Fruit fly (Drosophila melanogaster) whole organism, prepupa: ENCODE results near the gene ac.

ENCODE experiments used
- CG10631 ChIP-seq: fragments of 200-800 bp; sonication (Bioruptor generic); optimal IDR thresholded peaks from 2 replicates; lab custom pipeline; 2016; ENCODE audit warnings: missing biosample characterization, missing genetic modification characterization
- CG10669 ChIP-seq: fragments of 200-800 bp; sonication (Bioruptor generic); optimal IDR thresholded peaks from 3 replicates; lab custom pipeline; 2018; ENCODE audit warnings: missing biosample characterization, mild to moderate bottlenecking, missing genetic modification characterization, moderate library complexity
- CG11294 ChIP-seq: fragments of 200-800 bp; sonication (Bioruptor generic); IDR thresholded peaks from 2 replicates; pipeline ENCODE4 v1.3.6; 2022; ENCODE audit warnings: missing biosample characterization, missing genetic modification characterization
- CG11762 ChIP-seq: fragments of 200-800 bp; sonication (Bioruptor generic); optimal IDR thresholded peaks from 3 replicates; lab custom pipeline; 2016; ENCODE audit warnings: missing biosample characterization, missing genetic modification characterization; ENCODE audit not compliant: insufficient read depth
- CG11902 ChIP-seq: fragments of 200-800 bp; sonication (Bioruptor generic); optimal IDR thresholded peaks from 3 replicates; lab custom pipeline; 2016; ENCODE audit warnings: missing biosample characterization, missing genetic modification characterization
- CG15336 ChIP-seq: fragments of 200-800 bp; sonication (Bioruptor generic); IDR thresholded peaks from 2 replicates; pipeline ENCODE4 v1.3.6; 2022; ENCODE audit warnings: missing biosample characterization, missing genetic modification characterization
- CG1621 ChIP-seq: fragments of 200-800 bp; sonication (Bioruptor generic); optimal IDR thresholded peaks from 3 replicates; lab custom pipeline; 2018; ENCODE audit warnings: missing biosample characterization, mild to moderate bottlenecking, missing genetic modification characterization
- CG3032 ChIP-seq: fragments of 200-800 bp; optimal IDR thresholded peaks from 2 replicates; lab custom pipeline; 2019; ENCODE audit warnings: missing biosample characterization, mild to moderate bottlenecking, missing genetic modification characterization, moderate library complexity
- CG31627 ChIP-seq: fragments of 200-800 bp; sonication (Bioruptor generic); optimal IDR thresholded peaks from 3 replicates; lab custom pipeline; 2016; ENCODE audit warnings: missing biosample characterization, missing genetic modification characterization
- CG32006 ChIP-seq: fragments of 200-800 bp; sonication (Bioruptor generic); optimal IDR thresholded peaks from 3 replicates; lab custom pipeline; 2017; ENCODE audit warnings: missing biosample characterization, mild to moderate bottlenecking, missing genetic modification characterization
- CG34406 ChIP-seq: fragments of 200-800 bp; sonication (Bioruptor generic); optimal IDR thresholded peaks from 3 replicates; lab custom pipeline; 2016; ENCODE audit warnings: missing biosample characterization, missing genetic modification characterization
- CG3919 ChIP-seq: fragments of 200-800 bp; sonication (Bioruptor generic); optimal IDR thresholded peaks from 3 replicates; lab custom pipeline; 2016; ENCODE audit warnings: missing biosample characterization, missing genetic modification characterization
- CG4318 ChIP-seq: fragments of 200-800 bp; sonication (Bioruptor generic); optimal IDR thresholded peaks from 3 replicates; lab custom pipeline; 2017; ENCODE audit warnings: missing biosample characterization, mild to moderate bottlenecking, missing genetic modification characterization
- CG6163 ChIP-seq: fragments of 200-800 bp; sonication (Bioruptor generic); IDR thresholded peaks from 3 replicates; pipeline ENCODE4 v1.3.6; 2022; ENCODE audit warnings: missing biosample characterization, missing genetic modification characterization
- CG6276 ChIP-seq: fragments of 200-800 bp; sonication (Bioruptor generic); optimal IDR thresholded peaks from 2 replicates; lab custom pipeline; 2017; ENCODE audit warnings: missing biosample characterization, mild to moderate bottlenecking, missing genetic modification characterization
- CG6792 ChIP-seq: fragments of 200-800 bp; sonication (Bioruptor generic); optimal IDR thresholded peaks from 3 replicates; lab custom pipeline; 2016; ENCODE audit warnings: missing biosample characterization, missing genetic modification characterization
- CG6808 ChIP-seq: fragments of 200-800 bp; sonication (Bioruptor generic); optimal IDR thresholded peaks from 3 replicates; lab custom pipeline; 2017; ENCODE audit warnings: missing biosample characterization, missing genetic modification characterization, mild to moderate bottlenecking, moderate library complexity, missing genetic modification reagents
- CG6854 ChIP-seq: fragments of 200-800 bp; sonication (Bioruptor generic); optimal IDR thresholded peaks from 2 replicates; lab custom pipeline; 2017; ENCODE audit warnings: missing biosample characterization, mild to moderate bottlenecking, missing genetic modification characterization
- CG7368 ChIP-seq: fragments of 200-800 bp; sonication (Bioruptor generic); optimal IDR thresholded peaks from 3 replicates; lab custom pipeline; 2016; ENCODE audit warnings: missing biosample characterization, missing genetic modification characterization
- CG8119 ChIP-seq: fragments of 200-800 bp; sonication (Bioruptor generic); IDR thresholded peaks from 3 replicates; pipeline ENCODE4 v1.3.6; 2022; ENCODE audit warnings: missing biosample characterization, missing genetic modification characterization
- CG8319 ChIP-seq: fragments of 200-800 bp; sonication (Bioruptor generic); optimal IDR thresholded peaks from 3 replicates; lab custom pipeline; 2016; ENCODE audit warnings: missing biosample characterization, missing genetic modification characterization
- CG8632 ChIP-seq: fragments of 200-800 bp; sonication (Bioruptor generic); optimal IDR thresholded peaks from 3 replicates; lab custom pipeline; 2016; ENCODE audit warnings: missing biosample characterization, missing genetic modification characterization
- CG9139 ChIP-seq: fragments of 200-800 bp; sonication (Bioruptor generic); optimal IDR thresholded peaks from 3 replicates; lab custom pipeline; 2017; ENCODE audit warnings: missing biosample characterization, mild to moderate bottlenecking, missing genetic modification characterization
- Eip75B ChIP-seq: fragments of 200-800 bp; sonication (Bioruptor generic); optimal IDR thresholded peaks from 3 replicates; lab custom pipeline; 2016; ENCODE audit warnings: missing biosample characterization, missing genetic modification characterization
- Eip78C ChIP-seq: fragments of 200-800 bp; sonication (Bioruptor generic); peaks from one replicate; lab custom pipeline; 2016; ENCODE audit warnings: missing biosample characterization, missing genetic modification characterization
- Ets21C ChIP-seq: fragments of 200-800 bp; sonication (Bioruptor generic); optimal IDR thresholded peaks from 3 replicates; lab custom pipeline; 2016; ENCODE audit warnings: missing biosample characterization, missing genetic modification characterization
- Ets96B ChIP-seq: fragments of 200-800 bp; optimal IDR thresholded peaks from 2 replicates; lab custom pipeline; 2019; ENCODE audit warnings: missing biosample characterization, mild to moderate bottlenecking, missing genetic modification characterization, moderate library complexity
- Hr4 ChIP-seq: fragments of 200-800 bp; sonication (Bioruptor generic); optimal IDR thresholded peaks from 3 replicates; lab custom pipeline; 2016; ENCODE audit warnings: missing biosample characterization, missing genetic modification characterization
- Lpt ChIP-seq: fragments of 200-800 bp; sonication (Bioruptor generic); optimal IDR thresholded peaks from 3 replicates; lab custom pipeline; 2016; ENCODE audit warnings: missing biosample characterization, missing genetic modification characterization
- OdsH ChIP-seq: fragments of 200-800 bp; sonication (Bioruptor generic); optimal IDR thresholded peaks from 3 replicates; lab custom pipeline; 2016; ENCODE audit warnings: missing biosample characterization, missing genetic modification characterization
- Smox ChIP-seq: fragments of 200-800 bp; sonication (Bioruptor generic); optimal IDR thresholded peaks from 3 replicates; lab custom pipeline; 2016; ENCODE audit warnings: missing biosample characterization, missing genetic modification characterization
- Sox102F ChIP-seq: fragments of 200-800 bp; sonication (Bioruptor generic); optimal IDR thresholded peaks from 2 replicates; lab custom pipeline; 2016; ENCODE audit warnings: missing biosample characterization, mild to moderate bottlenecking, missing genetic modification characterization
- Sox15 ChIP-seq: fragments of 200-800 bp; sonication (Bioruptor generic); optimal IDR thresholded peaks from 3 replicates; lab custom pipeline; 2016; ENCODE audit warnings: missing biosample characterization, missing genetic modification characterization
- achi ChIP-seq: fragments of 200-800 bp; sonication (Bioruptor generic); optimal IDR thresholded peaks from 3 replicates; lab custom pipeline; 2016; ENCODE audit warnings: missing biosample characterization, missing genetic modification characterization
- acj6 ChIP-seq: fragments of 200-800 bp; sonication (Bioruptor generic); optimal IDR thresholded peaks from 3 replicates; lab custom pipeline; 2016; ENCODE audit warnings: missing biosample characterization, missing genetic modification characterization
- dac ChIP-seq: fragments of 200-800 bp; sonication (Bioruptor generic); optimal IDR thresholded peaks from 2 replicates; lab custom pipeline; 2017; ENCODE audit warnings: missing biosample characterization, mild to moderate bottlenecking, missing genetic modification characterization
- dsx ChIP-seq: fragments of 200-800 bp; optimal IDR thresholded peaks from 3 replicates; lab custom pipeline; 2019; ENCODE audit warnings: missing biosample characterization, mild to moderate bottlenecking, missing genetic modification characterization, moderate library complexity; ENCODE audit not compliant: poor library complexity, severe bottlenecking
- esn ChIP-seq: fragments of 200-800 bp; sonication (Bioruptor generic); optimal IDR thresholded peaks from 2 replicates; lab custom pipeline; 2016; ENCODE audit warnings: missing biosample characterization, mild to moderate bottlenecking, missing genetic modification characterization, moderate library complexity
- fd59A ChIP-seq: fragments of 200-800 bp; sonication (Bioruptor generic); optimal IDR thresholded peaks from 2 replicates; lab custom pipeline; 2017; ENCODE audit warnings: missing biosample characterization, mild to moderate bottlenecking, missing genetic modification characterization, missing genetic modification reagents
- lz ChIP-seq: fragments of 200-800 bp; sonication (Bioruptor generic); optimal IDR thresholded peaks from 3 replicates; lab custom pipeline; 2016; ENCODE audit warnings: missing biosample characterization, missing genetic modification characterization
- net ChIP-seq: fragments of 200-800 bp; sonication (Bioruptor generic); optimal IDR thresholded peaks from 3 replicates; lab custom pipeline; 2016; ENCODE audit warnings: missing biosample characterization, missing genetic modification characterization
- pdm3 ChIP-seq: fragments of 200-800 bp; sonication (Bioruptor generic); optimal IDR thresholded peaks from 3 replicates; lab custom pipeline; 2016; ENCODE audit warnings: missing biosample characterization, missing genetic modification characterization
- salr ChIP-seq, 2 experiments: fragments of 200-800 bp; sonication (Bioruptor generic); optimal IDR thresholded peaks; 3 replicates each; lab custom pipeline; 2016 to 2018; ENCODE audit warnings: missing biosample characterization in 2 of 2, missing genetic modification characterization in 2 of 2, mild to moderate bottlenecking in 1 of 2
- spab ChIP-seq: fragments of 200-800 bp; sonication (Bioruptor generic); optimal IDR thresholded peaks from 2 replicates; lab custom pipeline; 2017; ENCODE audit warnings: missing biosample characterization, mild to moderate bottlenecking, missing genetic modification characterization, missing genetic modification reagents
- ss ChIP-seq, 2 experiments: fragments of 200-800 bp; sonication (Bioruptor generic); optimal IDR thresholded peaks; 2 replicates in 1 of 2; 3 replicates in 1 of 2; lab custom pipeline; 2017 to 2018; ENCODE audit warnings: mild to moderate bottlenecking in 2 of 2, missing biosample characterization in 2 of 2, missing genetic modification characterization in 2 of 2, moderate library complexity in 1 of 2
- svp ChIP-seq: fragments of 200-800 bp; sonication (Bioruptor generic); peaks from one replicate; lab custom pipeline; 2016; ENCODE audit warnings: missing biosample characterization, missing genetic modification characterization
- vri ChIP-seq: fragments of 200-800 bp; sonication (Bioruptor generic); optimal IDR thresholded peaks from 3 replicates; lab custom pipeline; 2016; ENCODE audit warnings: missing biosample characterization, mild to moderate bottlenecking, missing genetic modification characterization

The ac gene

dm6 chrX:334624-335292 lies 35.1 kb upstream of the ac start:
- TF ChIP-seq ss (GFP tag; optimal IDR thresholded peaks at IDR 0.05; lab: Kevin White, UChicago) (peak; percentile 48 to 70), CG6854 (no peak), achi (peak; percentile 62), Hr4 (GFP tag; lab: Kevin White, UChicago) (peak; percentile 65), CG8319 (GFP tag; lab: Kevin White, UChicago) (peak; percentile 22), Smox (GFP tag; lab: Kevin White, UChicago) (peak; percentile 2), esn (GFP tag; lab: Kevin White, UChicago) (no peak), CG15336 (GFP tag; lab: Robert Waterston, UW) (peak; percentile 80), svp (GFP tag; lab: Kevin White, UChicago) (peak; percentile 40), CG10669 (GFP tag; lab: Kevin White, UChicago) (peak; percentile 52), lz (GFP tag; lab: Kevin White, UChicago) (peak; percentile 4), Sox15 (no peak), vri (GFP tag; lab: Kevin White, UChicago) (no peak), CG4318 (GFP tag; lab: Kevin White, UChicago) (peak; percentile 42), Eip78C (GFP tag; lab: Kevin White, UChicago) (peak; percentile 84), CG11902 (no peak), CG6808 (GFP tag; lab: Kevin White, UChicago) (peak; percentile 49), acj6 (GFP tag; lab: Kevin White, UChicago) (peak; percentile 54), CG6276 (GFP tag; lab: Kevin White, UChicago) (peak; percentile 68), CG3919 (GFP tag; lab: Kevin White, UChicago) (peak; percentile 56), salr (GFP tag; optimal IDR thresholded peaks at IDR 0.05; lab: Kevin White, UChicago) (peak in 1 of 2 experiments; percentile 27), CG8632 (peak; percentile 50), CG7368 (GFP tag; lab: Kevin White, UChicago) (peak; percentile 37), spab (peak; percentile 42), Lpt (GFP tag; lab: Kevin White, UChicago) (peak; percentile 64), Eip75B (GFP tag; lab: Kevin White, UChicago) (peak; percentile 29), pdm3 (GFP tag; lab: Kevin White, UChicago) (peak; percentile 57), OdsH (GFP tag; lab: Kevin White, UChicago) (peak; percentile 58), CG3032 (peak; percentile 41), CG6163 (GFP tag; lab: Robert Waterston, UW) (peak; percentile 23; the same call in 1 of the 3 replicates), CG6792 (peak; percentile 44), fd59A (GFP tag; lab: Kevin White, UChicago) (peak; percentile 24), CG9139 (GFP tag; lab: Kevin White, UChicago) (peak; percentile 1), net (peak; percentile 58), Sox102F (GFP tag; lab: Kevin White, UChicago) (no peak), CG31627 (GFP tag; lab: Kevin White, UChicago) (no peak), CG34406 (GFP tag; lab: Kevin White, UChicago) (peak; percentile 44), CG1621 (tag; lab: Kevin White, UChicago) (peak; percentile 10), Ets21C (GFP tag; lab: Kevin White, UChicago) (no peak), CG11762 (GFP tag; lab: Kevin White, UChicago) (no peak), CG32006 (GFP tag; lab: Kevin White, UChicago) (peak; percentile 74), CG11294 (no peak), Ets96B (peak; percentile 50), CG8119 (peak; percentile 80), dsx (GFP tag; lab: Kevin White, UChicago) (peak; percentile 34), dac (GFP tag; lab: Kevin White, UChicago) (peak; percentile 10), CG10631 (GFP tag; lab: Kevin White, UChicago) (peak; percentile 47)
